Worm (Caenorhabditis elegans) whole organism, dauer: ENCODE results near the gene F35F11.2.

ENCODE experiments used
- unc-62 ChIP-seq: sonication (generic microtip); optimal IDR thresholded peaks from 2 replicates; lab custom pipeline; 2017; ENCODE audit warnings: missing biosample characterization, missing genetic modification reagents, missing genetic modification characterization

Gene F35F11.2

ce11 chrIV:4085022-4085421 lies 44.9 kb downstream of the F35F11.2 start:
- no peak for TF ChIP-seq unc-62 (GFP tag; lab: Kevin White, UChicago)

DNA sequence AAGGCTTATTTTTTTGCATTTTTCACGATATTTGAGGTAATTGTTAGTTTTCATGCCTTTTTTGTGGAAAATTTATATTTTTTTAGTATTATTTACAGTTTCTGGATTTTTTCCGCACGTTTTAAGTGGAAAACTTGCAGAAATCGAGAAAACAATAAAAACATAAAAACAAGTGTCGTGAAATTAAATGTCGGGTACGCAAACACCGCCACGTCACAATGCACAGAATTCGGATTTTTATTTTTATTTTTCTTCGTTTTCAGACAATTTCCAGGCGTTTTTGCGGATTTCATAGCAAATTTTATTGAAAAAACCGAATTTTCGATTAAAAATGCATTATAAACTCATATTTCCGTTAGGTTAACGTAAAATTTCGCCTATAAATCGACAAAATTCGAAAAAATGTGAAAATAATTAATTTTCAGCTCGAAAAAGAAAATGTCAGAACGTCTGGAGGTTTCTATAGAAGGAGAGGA lies 45.7 kb downstream of the F35F11.2 start, which contains the start of gene C35B1.2:
Gene C35B1.2 (plus strand): TSS at position 426 of the 476 bp plus-strand sequence.
- TF ChIP-seq unc-62 (GFP tag; lab: Kevin White, UChicago): no peak
